Fruit fly (Drosophila melanogaster) whole organism, embryonic: ENCODE data around the gene CG34282.

ENCODE experiments used
- Abd-B ChIP-seq: fragments of 200-800 bp; sonication (Bioruptor generic); optimal IDR thresholded peaks from 2 replicates; lab custom pipeline; 2018; ENCODE audit warnings: missing biosample characterization, mild to moderate bottlenecking, missing genetic modification characterization, moderate library complexity
- Atf6 ChIP-seq: fragments of 200-800 bp; sonication (Bioruptor generic); IDR thresholded peaks from 2 replicates; pipeline ENCODE4 v1.3.6; 2022; ENCODE audit warnings: missing biosample characterization, missing genetic modification characterization
- Blimp-1 ChIP-seq: fragments of 200-800 bp; sonication (Bioruptor generic); optimal IDR thresholded peaks from 3 replicates; lab custom pipeline; 2018; ENCODE audit warnings: missing biosample characterization, missing genetic modification characterization, mild to moderate bottlenecking, moderate library complexity, missing genetic modification reagents
- CG10543 ChIP-seq: fragments of 200-800 bp; sonication (Bioruptor generic); optimal IDR thresholded peaks from 3 replicates; lab custom pipeline; 2017; ENCODE audit warnings: missing biosample characterization, mild to moderate bottlenecking, missing genetic modification characterization, moderate library complexity
- CG10565 ChIP-seq: fragments of 200-800 bp; sonication (Bioruptor generic); optimal IDR thresholded peaks from 3 replicates; lab custom pipeline; 2016; ENCODE audit warnings: missing biosample characterization, mild to moderate bottlenecking, missing genetic modification characterization
- CG10959 ChIP-seq: fragments of 200-800 bp; sonication (Bioruptor generic); IDR thresholded peaks from 2 replicates; pipeline ENCODE4 v1.3.6; 2022; ENCODE audit warnings: missing biosample characterization, missing genetic modification characterization
- CG11247 ChIP-seq: fragments of 200-800 bp; sonication (Bioruptor generic); IDR thresholded peaks from 2 replicates; pipeline ENCODE4 v1.3.6; 2022; ENCODE audit warnings: missing biosample characterization, missing genetic modification characterization
- CG11695 ChIP-seq: fragments of 200-800 bp; sonication (Bioruptor generic); IDR thresholded peaks from 3 replicates; pipeline ENCODE4 v1.3.6; 2022; ENCODE audit warnings: missing biosample characterization, missing genetic modification characterization
- CG12104 ChIP-seq: fragments of 200-800 bp; sonication (Bioruptor generic); optimal IDR thresholded peaks from 3 replicates; lab custom pipeline; 2016; ENCODE audit warnings: missing biosample characterization, missing genetic modification characterization
- CG12236 ChIP-seq: fragments of 200-800 bp; sonication (Bioruptor generic); optimal IDR thresholded peaks from 2 replicates; lab custom pipeline; 2016; ENCODE audit warnings: missing biosample characterization, missing genetic modification characterization
- CG12769 ChIP-seq: fragments of 200-800 bp; sonication (Bioruptor generic); optimal IDR thresholded peaks from 2 replicates; lab custom pipeline; 2019; ENCODE audit warnings: missing biosample characterization, mild to moderate bottlenecking, missing genetic modification characterization, moderate library complexity
- CG16779 ChIP-seq: fragments of 200-800 bp; sonication (Bioruptor generic); IDR thresholded peaks from 2 replicates; pipeline ENCODE4 v1.3.6; 2022; ENCODE audit warnings: missing biosample characterization, missing genetic modification characterization
- CG17568 ChIP-seq: fragments of 200-800 bp; sonication (Bioruptor generic); optimal IDR thresholded peaks from 2 replicates; lab custom pipeline; 2018; ENCODE audit warnings: missing biosample characterization, mild to moderate bottlenecking, missing genetic modification characterization, moderate library complexity
- CG18262 ChIP-seq: fragments of 200-800 bp; optimal IDR thresholded peaks from 3 replicates; lab custom pipeline; 2019; ENCODE audit warnings: missing biosample characterization, mild to moderate bottlenecking, missing genetic modification characterization, moderate library complexity
- CG2202 ChIP-seq: fragments of 200-800 bp; sonication (Bioruptor generic); optimal IDR thresholded peaks from 2 replicates; lab custom pipeline; 2018; ENCODE audit warnings: missing biosample characterization, mild to moderate bottlenecking, missing genetic modification characterization
- CG2875 ChIP-seq: fragments of 200-800 bp; sonication (Bioruptor generic); optimal IDR thresholded peaks from 2 replicates; lab custom pipeline; 2017; ENCODE audit warnings: missing biosample characterization, mild to moderate bottlenecking, missing genetic modification characterization, missing genetic modification reagents
- CG2889 ChIP-seq: fragments of 200-800 bp; sonication (Bioruptor generic); IDR thresholded peaks from 3 replicates; pipeline ENCODE4 v1.3.6; 2022; ENCODE audit warnings: missing biosample characterization, missing genetic modification characterization
- CG34376 ChIP-seq: fragments of 200-800 bp; sonication (Bioruptor generic); optimal IDR thresholded peaks from 2 replicates; lab custom pipeline; 2018; ENCODE audit warnings: missing biosample characterization, mild to moderate bottlenecking, missing genetic modification characterization
- CG4360 ChIP-seq: fragments of 200-800 bp; sonication (Bioruptor generic); IDR thresholded peaks from 2 replicates; pipeline ENCODE4 v1.3.6; 2022; ENCODE audit warnings: missing biosample characterization, missing genetic modification characterization
- CG6175 ChIP-seq: fragments of 200-800 bp; sonication (Bioruptor generic); IDR thresholded peaks from 3 replicates; pipeline ENCODE4 v1.3.6; 2022; ENCODE audit warnings: missing biosample characterization, missing genetic modification characterization
- CG7928 ChIP-seq: fragments of 200-800 bp; sonication (Bioruptor generic); optimal IDR thresholded peaks from 2 replicates; lab custom pipeline; 2017; ENCODE audit warnings: missing biosample characterization, mild to moderate bottlenecking, missing genetic modification characterization
- CG9797 ChIP-seq: fragments of 200-800 bp; sonication (Bioruptor generic); optimal IDR thresholded peaks from 3 replicates; lab custom pipeline; 2018; ENCODE audit warnings: missing biosample characterization, mild to moderate bottlenecking, missing genetic modification characterization
- D19A ChIP-seq: fragments of 200-800 bp; optimal IDR thresholded peaks from 3 replicates; lab custom pipeline; 2019; ENCODE audit warnings: missing biosample characterization, mild to moderate bottlenecking, missing genetic modification characterization, moderate library complexity
- Dip3 ChIP-seq: fragments of 200-800 bp; sonication (Bioruptor generic); optimal IDR thresholded peaks from 3 replicates; lab custom pipeline; 2016; ENCODE audit warnings: missing biosample characterization, missing genetic modification characterization
- Ets65A ChIP-seq: fragments of 200-800 bp; sonication (Bioruptor generic); peaks from one replicate; lab custom pipeline; 2016; ENCODE audit warnings: missing biosample characterization, missing genetic modification characterization
- Fer3 ChIP-seq: fragments of 200-800 bp; sonication (Bioruptor generic); optimal IDR thresholded peaks from 2 replicates; lab custom pipeline; 2018; ENCODE audit warnings: missing biosample characterization, mild to moderate bottlenecking, missing genetic modification characterization, moderate library complexity
- Hr51 ChIP-seq, 2 experiments: fragments of 200-800 bp; sonication (Bioruptor generic); optimal IDR thresholded peaks; 2 replicates in 1 of 2; 3 replicates in 1 of 2; lab custom pipeline; 2016 to 2018; ENCODE audit warnings: missing biosample characterization in 2 of 2, missing genetic modification characterization in 2 of 2, mild to moderate bottlenecking in 1 of 2, moderate library complexity in 1 of 2
- Hr78 ChIP-seq, 2 experiments: fragments of 200-800 bp in 1 of 2; fragments of >200 bp in 1 of 2; sonication (Bioruptor generic) in 1 of 2; optimal IDR thresholded peaks; 2 replicates each; lab custom pipeline; 2017 to 2019; ENCODE audit warnings: missing biosample characterization in 2 of 2, missing genetic modification characterization in 2 of 2, mild to moderate bottlenecking in 1 of 2, moderate library complexity in 1 of 2
- Kr ChIP-seq: fragments of 200-800 bp; sonication (Bioruptor generic); optimal IDR thresholded peaks from 2 replicates; lab custom pipeline; 2017; ENCODE audit warnings: missing biosample characterization, mild to moderate bottlenecking, missing genetic modification characterization
- Mrtf ChIP-seq: fragments of 200-800 bp; sonication (Bioruptor generic); IDR thresholded peaks from 3 replicates; pipeline ENCODE4 v1.3.6; 2022; ENCODE audit warnings: missing biosample characterization, missing genetic modification characterization
- PHDP ChIP-seq: fragments of 200-800 bp; sonication (Bioruptor generic); optimal IDR thresholded peaks from 3 replicates; lab custom pipeline; 2018; ENCODE audit warnings: missing biosample characterization, mild to moderate bottlenecking, missing genetic modification characterization, moderate library complexity
- Ptx1 ChIP-seq: fragments of 200-800 bp; sonication (Bioruptor generic); IDR thresholded peaks from 2 replicates; pipeline ENCODE4 v1.3.6; 2022; ENCODE audit warnings: missing biosample characterization, missing genetic modification characterization
- Rx ChIP-seq: fragments of 200-800 bp; sonication (Bioruptor generic); IDR thresholded peaks from 2 replicates; pipeline ENCODE4 v1.3.6; 2022; ENCODE audit warnings: missing biosample characterization, missing genetic modification characterization
- Sin3A ChIP-seq: fragments of >200 bp; optimal IDR thresholded peaks from 2 replicates; lab custom pipeline; 2018
- Xbp1 ChIP-seq: fragments of 200-800 bp; sonication (Bioruptor generic); optimal IDR thresholded peaks from 3 replicates; lab custom pipeline; 2016; ENCODE audit warnings: missing biosample characterization, mild to moderate bottlenecking, missing genetic modification characterization
- caup ChIP-seq: fragments of 200-800 bp; sonication (Bioruptor generic); optimal IDR thresholded peaks from 3 replicates; lab custom pipeline; 2017; ENCODE audit warnings: missing biosample characterization, mild to moderate bottlenecking, missing genetic modification characterization, moderate library complexity; ENCODE audit not compliant: severe bottlenecking
- dati ChIP-seq: fragments of 200-800 bp; sonication (Bioruptor generic); IDR thresholded peaks from 2 replicates; pipeline ENCODE4 v1.3.6; 2022; ENCODE audit warnings: missing biosample characterization, missing genetic modification characterization
- dmrt11E ChIP-seq: fragments of 200-800 bp; sonication (Bioruptor generic); optimal IDR thresholded peaks from 3 replicates; lab custom pipeline; 2018; ENCODE audit warnings: missing biosample characterization, mild to moderate bottlenecking, missing genetic modification characterization, moderate library complexity
- ems ChIP-seq: fragments of 200-800 bp; sonication (Bioruptor generic); optimal IDR thresholded peaks from 3 replicates; lab custom pipeline; 2016; ENCODE audit warnings: missing biosample characterization, missing genetic modification characterization
- esg ChIP-seq: fragments of 200-800 bp; sonication (Bioruptor generic); conservative IDR thresholded peaks from 2 replicates; pipeline ENCODE4 v1.3.6; 2022; ENCODE audit warnings: missing biosample characterization, missing genetic modification characterization
- eyg ChIP-seq: fragments of 200-800 bp; sonication (Bioruptor generic); optimal IDR thresholded peaks from 3 replicates; lab custom pipeline; 2016; ENCODE audit warnings: missing biosample characterization, missing genetic modification characterization
- gce ChIP-seq: fragments of 200-800 bp; sonication (Bioruptor generic); IDR thresholded peaks from 3 replicates; pipeline ENCODE4 v1.3.6; 2022; ENCODE audit warnings: missing biosample characterization, missing genetic modification characterization
- ind ChIP-seq: fragments of 200-800 bp; sonication (Bioruptor generic); optimal IDR thresholded peaks from 3 replicates; lab custom pipeline; 2016; ENCODE audit warnings: missing biosample characterization, missing genetic modification characterization
- klu ChIP-seq: fragments of 200-800 bp; sonication (Bioruptor generic); IDR thresholded peaks from 2 replicates; pipeline ENCODE4 v1.3.6; 2022; ENCODE audit warnings: missing biosample characterization, missing genetic modification characterization
- luna ChIP-seq: fragments of 200-800 bp; sonication (Bioruptor generic); optimal IDR thresholded peaks from 2 replicates; lab custom pipeline; 2016; ENCODE audit warnings: missing biosample characterization, missing genetic modification characterization
- maf-S ChIP-seq: fragments of 200-800 bp; sonication (Bioruptor generic); optimal IDR thresholded peaks from 2 replicates; lab custom pipeline; 2016; ENCODE audit warnings: missing biosample characterization, missing genetic modification characterization
- nerfin-1 ChIP-seq: fragments of 200-800 bp; sonication (Bioruptor generic); optimal IDR thresholded peaks from 3 replicates; lab custom pipeline; 2019; ENCODE audit warnings: missing biosample characterization, mild to moderate bottlenecking, missing genetic modification characterization, moderate library complexity
- pb ChIP-seq: fragments of 200-800 bp; sonication (Bioruptor generic); optimal IDR thresholded peaks from 3 replicates; lab custom pipeline; 2016; ENCODE audit warnings: missing biosample characterization, missing genetic modification characterization
- twi ChIP-seq: fragments of 200-800 bp; optimal IDR thresholded peaks from 2 replicates; lab custom pipeline; 2019; ENCODE audit warnings: missing biosample characterization, mild to moderate bottlenecking, missing genetic modification characterization, moderate library complexity
- tx ChIP-seq: fragments of 200-800 bp; sonication (Bioruptor generic); optimal IDR thresholded peaks from 2 replicates; lab custom pipeline; 2016; ENCODE audit warnings: missing biosample characterization, missing genetic modification characterization
- unpg ChIP-seq: fragments of 200-800 bp; sonication (Bioruptor generic); optimal IDR thresholded peaks from 3 replicates; lab custom pipeline; 2018; ENCODE audit warnings: missing biosample characterization, mild to moderate bottlenecking, missing genetic modification characterization, moderate library complexity

Gene CG34282

dm6 chr3R:18743270-18743922, 48.3 kb downstream of the CG34282 start, which contains the start of gene Mekk1 (continued):
- no peak for TF ChIP-seq CG2875 (GFP tag; lab: Kevin White, UChicago)
- TF ChIP-seq tx, result peak; percentile 38
- TF ChIP-seq CG10543 (GFP tag; lab: Kevin White, UChicago), result peak; percentile 71
- no peak for TF ChIP-seq pb (GFP tag; lab: Kevin White, UChicago)
- TF ChIP-seq CG4360, result no peak
- no peak for TF ChIP-seq CG6175 (GFP tag; lab: Robert Waterston, UW)
- no peak for TF ChIP-seq Atf6 (GFP tag; lab: Robert Waterston, UW)
- TF ChIP-seq CG11247 (GFP tag; lab: Robert Waterston, UW), result no peak
- TF ChIP-seq CG2202 (tag; lab: Kevin White, UChicago), result no peak
- no peak for TF ChIP-seq CG2889 (GFP tag; lab: Robert Waterston, UW)
- TF ChIP-seq Blimp-1 (GFP tag; lab: Kevin White, UChicago), result peak; percentile 26
- no peak for TF ChIP-seq CG17568 (GFP tag; lab: Kevin White, UChicago)
- TF ChIP-seq ind (GFP tag; lab: Kevin White, UChicago), result peak; percentile 52
- no peak for TF ChIP-seq CG11695 (GFP tag; lab: Robert Waterston, UW)
- TF ChIP-seq CG9797 (GFP tag; lab: Kevin White, UChicago), result no peak
- no peak for TF ChIP-seq Mrtf (GFP tag; lab: Robert Waterston, UW)
- no peak for TF ChIP-seq CG12236 (GFP tag; lab: Kevin White, UChicago)
- peak; percentile 43 for TF ChIP-seq PHDP
- TF ChIP-seq unpg (GFP tag; lab: Kevin White, UChicago), result peak; percentile 17
- TF ChIP-seq Dip3 (GFP tag; lab: Kevin White, UChicago), result peak; percentile 27
- TF ChIP-seq ems (GFP tag; lab: Kevin White, UChicago), result peak; percentile 26
- peak; percentile 44 for TF ChIP-seq Fer3 (tag; lab: Kevin White, UChicago)
- no peak for TF ChIP-seq Hr78 (GFP tag; optimal IDR thresholded peaks at IDR 0.05; lab: Kevin White, UChicago)
- TF ChIP-seq gce (GFP tag; lab: Robert Waterston, UW), result no peak
- peak; percentile 27 for TF ChIP-seq Sin3A (lab: Kevin White, UChicago)
- TF ChIP-seq CG7928 (GFP tag; lab: Kevin White, UChicago), result no peak
- no peak for TF ChIP-seq nerfin-1 (tag; lab: Kevin White, UChicago)
- peak; percentile 49 for TF ChIP-seq Ptx1 (GFP tag; lab: Robert Waterston, UW)
- peak; percentile 81 for TF ChIP-seq Ets65A (GFP tag; lab: Kevin White, UChicago)
- TF ChIP-seq Rx (GFP tag; lab: Robert Waterston, UW), result no peak
- no peak for TF ChIP-seq CG16779 (GFP tag; lab: Robert Waterston, UW)
- no peak for TF ChIP-seq klu
- peak in 1 of 2 experiments; percentile 54 for TF ChIP-seq Hr51 (GFP tag; optimal IDR thresholded peaks at IDR 0.05; lab: Kevin White, UChicago)
- TF ChIP-seq CG18262 (tag; lab: Kevin White, UChicago), result peak; percentile 18
- TF ChIP-seq dati, result no peak
- no peak for TF ChIP-seq CG12104
- TF ChIP-seq eyg (GFP tag; lab: Kevin White, UChicago), result no peak
- peak; percentile 23 for TF ChIP-seq luna (GFP tag; lab: Kevin White, UChicago)
- no peak for TF ChIP-seq esg (GFP tag; lab: Robert Waterston, UW)
- no peak for TF ChIP-seq dmrt11E (tag; lab: Kevin White, UChicago)
- TF ChIP-seq Abd-B (GFP tag; lab: Kevin White, UChicago), result peak; percentile 40
- no peak for TF ChIP-seq CG10565 (GFP tag; lab: Kevin White, UChicago)
- peak; percentile 12 for TF ChIP-seq twi
- TF ChIP-seq CG12769 (tag; lab: Kevin White, UChicago), result no peak
- no peak for TF ChIP-seq Kr (GFP tag; lab: Kevin White, UChicago)
- TF ChIP-seq D19A (tag; lab: Kevin White, UChicago), result no peak
- peak; percentile 55 for TF ChIP-seq Xbp1 (GFP tag; lab: Kevin White, UChicago)
- TF ChIP-seq CG10959 (GFP tag; lab: Robert Waterston, UW), result no peak
- peak; percentile 41 for TF ChIP-seq caup (GFP tag; lab: Kevin White, UChicago)
- peak; percentile 66 for TF ChIP-seq CG34376 (GFP tag; lab: Kevin White, UChicago)
- peak; percentile 20 for TF ChIP-seq maf-S (GFP tag; lab: Kevin White, UChicago)
